Fruit fly (Drosophila melanogaster) whole organism, prepupa: Measurements from ENCODE around the gene Tlk.

Experiments used
- CG10631 ChIP-seq: fragments of 200-800 bp; sonication (Bioruptor generic); optimal IDR thresholded peaks from 2 replicates; lab custom pipeline; 2016; ENCODE audit warnings: missing biosample characterization, missing genetic modification characterization
- CG10669 ChIP-seq: fragments of 200-800 bp; sonication (Bioruptor generic); optimal IDR thresholded peaks from 3 replicates; lab custom pipeline; 2018; ENCODE audit warnings: missing biosample characterization, mild to moderate bottlenecking, missing genetic modification characterization, moderate library complexity
- CG11294 ChIP-seq: fragments of 200-800 bp; sonication (Bioruptor generic); IDR thresholded peaks from 2 replicates; pipeline ENCODE4 v1.3.6; 2022; ENCODE audit warnings: missing biosample characterization, missing genetic modification characterization
- CG11762 ChIP-seq: fragments of 200-800 bp; sonication (Bioruptor generic); optimal IDR thresholded peaks from 3 replicates; lab custom pipeline; 2016; ENCODE audit warnings: missing biosample characterization, missing genetic modification characterization; ENCODE audit not compliant: insufficient read depth
- CG11902 ChIP-seq: fragments of 200-800 bp; sonication (Bioruptor generic); optimal IDR thresholded peaks from 3 replicates; lab custom pipeline; 2016; ENCODE audit warnings: missing biosample characterization, missing genetic modification characterization
- CG3032 ChIP-seq: fragments of 200-800 bp; optimal IDR thresholded peaks from 2 replicates; lab custom pipeline; 2019; ENCODE audit warnings: missing biosample characterization, mild to moderate bottlenecking, missing genetic modification characterization, moderate library complexity
- CG31627 ChIP-seq: fragments of 200-800 bp; sonication (Bioruptor generic); optimal IDR thresholded peaks from 3 replicates; lab custom pipeline; 2016; ENCODE audit warnings: missing biosample characterization, missing genetic modification characterization
- CG34406 ChIP-seq: fragments of 200-800 bp; sonication (Bioruptor generic); optimal IDR thresholded peaks from 3 replicates; lab custom pipeline; 2016; ENCODE audit warnings: missing biosample characterization, missing genetic modification characterization
- CG3919 ChIP-seq: fragments of 200-800 bp; sonication (Bioruptor generic); optimal IDR thresholded peaks from 3 replicates; lab custom pipeline; 2016; ENCODE audit warnings: missing biosample characterization, missing genetic modification characterization
- CG4318 ChIP-seq: fragments of 200-800 bp; sonication (Bioruptor generic); optimal IDR thresholded peaks from 3 replicates; lab custom pipeline; 2017; ENCODE audit warnings: missing biosample characterization, mild to moderate bottlenecking, missing genetic modification characterization
- CG6792 ChIP-seq: fragments of 200-800 bp; sonication (Bioruptor generic); optimal IDR thresholded peaks from 3 replicates; lab custom pipeline; 2016; ENCODE audit warnings: missing biosample characterization, missing genetic modification characterization
- CG6808 ChIP-seq: fragments of 200-800 bp; sonication (Bioruptor generic); optimal IDR thresholded peaks from 3 replicates; lab custom pipeline; 2017; ENCODE audit warnings: missing biosample characterization, missing genetic modification characterization, mild to moderate bottlenecking, moderate library complexity, missing genetic modification reagents
- CG6854 ChIP-seq: fragments of 200-800 bp; sonication (Bioruptor generic); optimal IDR thresholded peaks from 2 replicates; lab custom pipeline; 2017; ENCODE audit warnings: missing biosample characterization, mild to moderate bottlenecking, missing genetic modification characterization
- CG7368 ChIP-seq: fragments of 200-800 bp; sonication (Bioruptor generic); optimal IDR thresholded peaks from 3 replicates; lab custom pipeline; 2016; ENCODE audit warnings: missing biosample characterization, missing genetic modification characterization
- CG8119 ChIP-seq: fragments of 200-800 bp; sonication (Bioruptor generic); IDR thresholded peaks from 3 replicates; pipeline ENCODE4 v1.3.6; 2022; ENCODE audit warnings: missing biosample characterization, missing genetic modification characterization
- CG8319 ChIP-seq: fragments of 200-800 bp; sonication (Bioruptor generic); optimal IDR thresholded peaks from 3 replicates; lab custom pipeline; 2016; ENCODE audit warnings: missing biosample characterization, missing genetic modification characterization
- CG8632 ChIP-seq: fragments of 200-800 bp; sonication (Bioruptor generic); optimal IDR thresholded peaks from 3 replicates; lab custom pipeline; 2016; ENCODE audit warnings: missing biosample characterization, missing genetic modification characterization
- CG9139 ChIP-seq: fragments of 200-800 bp; sonication (Bioruptor generic); optimal IDR thresholded peaks from 3 replicates; lab custom pipeline; 2017; ENCODE audit warnings: missing biosample characterization, mild to moderate bottlenecking, missing genetic modification characterization
- Eip78C ChIP-seq: fragments of 200-800 bp; sonication (Bioruptor generic); peaks from one replicate; lab custom pipeline; 2016; ENCODE audit warnings: missing biosample characterization, missing genetic modification characterization
- Eip93F ChIP-seq: fragments of 200-800 bp; sonication (Bioruptor generic); optimal IDR thresholded peaks from 2 replicates; lab custom pipeline; 2016; ENCODE audit warnings: missing biosample characterization, mild to moderate bottlenecking, missing genetic modification characterization
- Ets21C ChIP-seq: fragments of 200-800 bp; sonication (Bioruptor generic); optimal IDR thresholded peaks from 3 replicates; lab custom pipeline; 2016; ENCODE audit warnings: missing biosample characterization, missing genetic modification characterization
- Ets96B ChIP-seq: fragments of 200-800 bp; optimal IDR thresholded peaks from 2 replicates; lab custom pipeline; 2019; ENCODE audit warnings: missing biosample characterization, mild to moderate bottlenecking, missing genetic modification characterization, moderate library complexity
- Gug ChIP-seq: fragments of 200-800 bp; sonication (Bioruptor generic); IDR thresholded peaks from 2 replicates; pipeline ENCODE4 v1.3.6; 2022; ENCODE audit warnings: missing biosample characterization, missing genetic modification characterization
- Hr38 ChIP-seq: sonication (Bioruptor generic); optimal IDR thresholded peaks from 2 replicates; lab custom pipeline; 2016; ENCODE audit warnings: missing biosample characterization, missing genetic modification characterization
- Hr4 ChIP-seq: fragments of 200-800 bp; sonication (Bioruptor generic); optimal IDR thresholded peaks from 3 replicates; lab custom pipeline; 2016; ENCODE audit warnings: missing biosample characterization, missing genetic modification characterization
- Met ChIP-seq: fragments of 200-800 bp; sonication (Bioruptor generic); optimal IDR thresholded peaks from 3 replicates; lab custom pipeline; 2016; ENCODE audit warnings: missing biosample characterization, missing genetic modification characterization
- Smox ChIP-seq: fragments of 200-800 bp; sonication (Bioruptor generic); optimal IDR thresholded peaks from 3 replicates; lab custom pipeline; 2016; ENCODE audit warnings: missing biosample characterization, missing genetic modification characterization
- Sox102F ChIP-seq: fragments of 200-800 bp; sonication (Bioruptor generic); optimal IDR thresholded peaks from 2 replicates; lab custom pipeline; 2016; ENCODE audit warnings: missing biosample characterization, mild to moderate bottlenecking, missing genetic modification characterization
- Sox14 ChIP-seq: fragments of 200-800 bp; sonication (Bioruptor generic); optimal IDR thresholded peaks from 3 replicates; lab custom pipeline; 2016; ENCODE audit warnings: missing biosample characterization, missing genetic modification characterization
- Sox15 ChIP-seq: fragments of 200-800 bp; sonication (Bioruptor generic); optimal IDR thresholded peaks from 3 replicates; lab custom pipeline; 2016; ENCODE audit warnings: missing biosample characterization, missing genetic modification characterization
- achi ChIP-seq: fragments of 200-800 bp; sonication (Bioruptor generic); optimal IDR thresholded peaks from 3 replicates; lab custom pipeline; 2016; ENCODE audit warnings: missing biosample characterization, missing genetic modification characterization
- acj6 ChIP-seq: fragments of 200-800 bp; sonication (Bioruptor generic); optimal IDR thresholded peaks from 3 replicates; lab custom pipeline; 2016; ENCODE audit warnings: missing biosample characterization, missing genetic modification characterization
- cyc ChIP-seq: fragments of 200-800 bp; sonication (Bioruptor generic); optimal IDR thresholded peaks from 3 replicates; lab custom pipeline; 2016; ENCODE audit warnings: missing biosample characterization, missing genetic modification characterization
- dac ChIP-seq: fragments of 200-800 bp; sonication (Bioruptor generic); optimal IDR thresholded peaks from 2 replicates; lab custom pipeline; 2017; ENCODE audit warnings: missing biosample characterization, mild to moderate bottlenecking, missing genetic modification characterization
- eg ChIP-seq: fragments of 200-800 bp; sonication (Bioruptor generic); IDR thresholded peaks from 3 replicates; pipeline ENCODE4 v1.3.6; 2022; ENCODE audit warnings: missing biosample characterization, missing genetic modification characterization
- esn ChIP-seq: fragments of 200-800 bp; sonication (Bioruptor generic); optimal IDR thresholded peaks from 2 replicates; lab custom pipeline; 2016; ENCODE audit warnings: missing biosample characterization, mild to moderate bottlenecking, missing genetic modification characterization, moderate library complexity
- fd85E ChIP-seq: fragments of 200-800 bp; sonication (Bioruptor generic); optimal IDR thresholded peaks from 3 replicates; lab custom pipeline; 2016; ENCODE audit warnings: missing biosample characterization, missing genetic modification characterization
- fkh ChIP-seq: fragments of 200-800 bp; sonication (Bioruptor generic); optimal IDR thresholded peaks from 3 replicates; lab custom pipeline; 2017; ENCODE audit warnings: missing biosample characterization, mild to moderate bottlenecking, missing genetic modification characterization, moderate library complexity
- lz ChIP-seq: fragments of 200-800 bp; sonication (Bioruptor generic); optimal IDR thresholded peaks from 3 replicates; lab custom pipeline; 2016; ENCODE audit warnings: missing biosample characterization, missing genetic modification characterization
- net ChIP-seq: fragments of 200-800 bp; sonication (Bioruptor generic); optimal IDR thresholded peaks from 3 replicates; lab custom pipeline; 2016; ENCODE audit warnings: missing biosample characterization, missing genetic modification characterization
- pdm3 ChIP-seq: fragments of 200-800 bp; sonication (Bioruptor generic); optimal IDR thresholded peaks from 3 replicates; lab custom pipeline; 2016; ENCODE audit warnings: missing biosample characterization, missing genetic modification characterization
- ss ChIP-seq, 2 experiments: fragments of 200-800 bp; sonication (Bioruptor generic); optimal IDR thresholded peaks; 2 replicates in 1 of 2; 3 replicates in 1 of 2; lab custom pipeline; 2017 to 2018; ENCODE audit warnings: mild to moderate bottlenecking in 2 of 2, missing biosample characterization in 2 of 2, missing genetic modification characterization in 2 of 2, moderate library complexity in 1 of 2
- svp ChIP-seq: fragments of 200-800 bp; sonication (Bioruptor generic); peaks from one replicate; lab custom pipeline; 2016; ENCODE audit warnings: missing biosample characterization, missing genetic modification characterization
- topi ChIP-seq: fragments of 200-800 bp; sonication (Bioruptor generic); optimal IDR thresholded peaks from 3 replicates; lab custom pipeline; 2016; ENCODE audit warnings: missing biosample characterization, missing genetic modification characterization
- vri ChIP-seq: fragments of 200-800 bp; sonication (Bioruptor generic); optimal IDR thresholded peaks from 3 replicates; lab custom pipeline; 2016; ENCODE audit warnings: missing biosample characterization, mild to moderate bottlenecking, missing genetic modification characterization

Gene Tlk

dm6 chrX:3696540-3697206 lies 23.1 kb upstream of the Tlk start (continued):
- TF ChIP-seq cyc (GFP tag; lab: Kevin White, UChicago) (peak; percentile 30), svp (GFP tag; lab: Kevin White, UChicago) (peak; percentile 60), lz (GFP tag; lab: Kevin White, UChicago) (peak; percentile 31)

- TF ChIP-seq Sox14 (peak; percentile 6), ss (GFP tag; optimal IDR thresholded peaks at IDR 0.05; lab: Kevin White, UChicago) (peak; percentile 54 to 73), svp (GFP tag; lab: Kevin White, UChicago) (peak; percentile 77), CG9139 (GFP tag; lab: Kevin White, UChicago) (no peak), fkh (GFP tag; lab: Kevin White, UChicago) (peak; percentile 69), CG11294 (no peak), Met (GFP tag; lab: Kevin White, UChicago) (peak; percentile 15), lz (GFP tag; lab: Kevin White, UChicago) (peak; percentile 6), CG6792 (GFP tag; lab: Kevin White, UChicago) (peak; percentile 30), CG10669 (peak; percentile 19), topi (GFP tag; lab: Kevin White, UChicago) (peak; percentile 31), Eip78C (GFP tag; lab: Kevin White, UChicago) (peak; percentile 85), Sox102F (GFP tag; lab: Kevin White, UChicago) (peak; percentile 38), cyc (GFP tag; lab: Kevin White, UChicago) (no peak), esn (peak; percentile 52), Ets21C (GFP tag; lab: Kevin White, UChicago) (peak; percentile 13), CG6854 (GFP tag; lab: Kevin White, UChicago) (peak; percentile 64), CG8119 (GFP tag; lab: Robert Waterston, UW) (no peak), CG8632 (GFP tag; lab: Kevin White, UChicago) (no peak)
These were observed 15.6 kb upstream of the Tlk start for dm6 chrX:3704204-3704660.

DNA sequence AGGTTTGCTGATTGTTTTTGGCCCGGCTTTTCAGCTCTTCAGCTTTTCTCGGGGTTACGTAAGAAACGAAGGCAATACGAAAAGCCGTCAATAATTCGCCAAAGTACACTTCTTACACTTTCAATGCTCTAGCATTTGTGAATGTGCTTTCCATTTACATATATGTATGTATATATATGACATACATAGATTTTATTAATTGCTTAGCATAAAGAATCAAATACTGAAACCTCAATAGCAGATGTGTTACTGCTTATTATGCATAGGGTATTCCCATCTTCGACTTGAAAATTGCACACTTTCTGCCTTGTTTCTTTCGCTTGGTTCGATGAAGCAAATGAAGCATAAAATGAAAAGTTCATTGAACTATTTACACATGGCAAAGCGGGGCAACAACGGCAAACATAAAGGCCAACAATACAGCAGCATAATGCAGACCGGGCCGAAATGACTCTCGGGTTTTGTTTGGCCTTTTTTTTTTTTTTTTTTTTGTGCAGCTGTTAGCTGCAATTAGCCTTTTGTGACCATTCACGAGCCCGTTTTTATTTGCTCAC lies 9.2 kb upstream of the Tlk start:
- TF ChIP-seq CG7368 (GFP tag; lab: Kevin White, UChicago) (no peak), Hr38 (GFP tag; lab: Kevin White, UChicago) (no peak), CG8632 (GFP tag; lab: Kevin White, UChicago) (no peak), CG8319 (no peak), acj6 (GFP tag; lab: Kevin White, UChicago) (no peak), dac (no peak), Gug (GFP tag; lab: Robert Waterston, UW) (no peak), CG11294 (no peak), CG9139 (GFP tag; lab: Kevin White, UChicago) (no peak), Ets96B (no peak), CG3919 (no peak), Hr4 (GFP tag; lab: Kevin White, UChicago) (peak; percentile 52), eg (GFP tag; lab: Robert Waterston, UW) (no peak; the same call in 2 of the 3 replicates), CG31627 (no peak), fd85E (no peak), Ets21C (GFP tag; lab: Kevin White, UChicago) (no peak), CG4318 (GFP tag; lab: Kevin White, UChicago) (peak; percentile 21), CG10631 (GFP tag; lab: Kevin White, UChicago) (no peak), Met (GFP tag; lab: Kevin White, UChicago) (peak; percentile 38), CG6808 (GFP tag; lab: Kevin White, UChicago) (no peak), topi (GFP tag; lab: Kevin White, UChicago) (peak; percentile 9), CG34406 (GFP tag; lab: Kevin White, UChicago) (no peak), esn (peak; percentile 10), CG6792 (GFP tag; lab: Kevin White, UChicago) (no peak), net (GFP tag; lab: Kevin White, UChicago) (no peak), Sox14 (no peak), Smox (GFP tag; lab: Kevin White, UChicago) (peak; percentile 7), achi (GFP tag; lab: Kevin White, UChicago) (no peak), Sox102F (GFP tag; lab: Kevin White, UChicago) (peak; percentile 18), CG11762 (GFP tag; lab: Kevin White, UChicago) (no peak), vri (GFP tag; lab: Kevin White, UChicago) (peak; percentile 28), pdm3 (GFP tag; lab: Kevin White, UChicago) (peak; percentile 40), CG3032 (tag; lab: Kevin White, UChicago) (no peak), cyc (GFP tag; lab: Kevin White, UChicago) (no peak), Sox15 (GFP tag; lab: Kevin White, UChicago) (no peak), Eip78C (GFP tag; lab: Kevin White, UChicago) (peak; percentile 82), Eip93F (no peak), CG11902 (no peak)
